Fruit fly (Drosophila melanogaster) whole organism, adult: ENCODE measurements around the gene CG6972.
A peak's percentile ranks its signal among the peaks of the same experiment; 100 is the strongest.

ENCODE experiments used
- CG11617 ChIP-seq: fragments of 200-800 bp; sonication (Bioruptor generic); optimal IDR thresholded peaks from 2 replicates; lab custom pipeline; 2017; ENCODE audit warnings: mild to moderate bottlenecking, missing biosample characterization, missing genetic modification reagents, missing genetic modification characterization
- CG12768 ChIP-seq: fragments of 200-800 bp; sonication (Bioruptor generic); optimal IDR thresholded peaks from 2 replicates; lab custom pipeline; 2017; ENCODE audit warnings: missing biosample characterization, missing genetic modification characterization, mild to moderate bottlenecking, moderate library complexity, missing genetic modification reagents
- CG14711 ChIP-seq: fragments of 200-800 bp; sonication (Bioruptor generic); optimal IDR thresholded peaks from 2 replicates; lab custom pipeline; 2018; ENCODE audit warnings: missing biosample characterization, mild to moderate bottlenecking, missing genetic modification characterization, moderate library complexity
- CG5204 ChIP-seq: fragments of 200-800 bp; sonication (Bioruptor generic); optimal IDR thresholded peaks from 2 replicates; lab custom pipeline; 2016; ENCODE audit warnings: missing biosample characterization, missing genetic modification characterization
- CG7045 ChIP-seq: fragments of 200-800 bp; sonication (Bioruptor generic); optimal IDR thresholded peaks from 2 replicates; lab custom pipeline; 2017; ENCODE audit warnings: missing biosample characterization, mild to moderate bottlenecking, missing genetic modification characterization
- Clk ChIP-seq: fragments of 200-800 bp; sonication (Bioruptor generic); optimal IDR thresholded peaks from 2 replicates; lab custom pipeline; 2017; ENCODE audit warnings: missing biosample characterization, missing genetic modification characterization
- Crg-1 ChIP-seq: fragments of 200-800 bp; sonication (Bioruptor generic); optimal IDR thresholded peaks from 2 replicates; lab custom pipeline; 2016; ENCODE audit warnings: missing biosample characterization, missing genetic modification characterization
- Mnt ChIP-seq: fragments of 200-800 bp; sonication (Bioruptor generic); optimal IDR thresholded peaks from 2 replicates; lab custom pipeline; 2016; ENCODE audit warnings: missing biosample characterization, mild to moderate bottlenecking, missing genetic modification characterization
- cnc ChIP-seq, 2 experiments: fragments of >200 bp; optimal IDR thresholded peaks; 2 replicates each; lab custom pipeline; 2017
- kay ChIP-seq: fragments of 200-800 bp; sonication (Bioruptor generic); peaks from one replicate; lab custom pipeline; 2016; ENCODE audit warnings: missing biosample characterization, missing genetic modification characterization, borderline replicate concordance
- ovo ChIP-seq: fragments of 200-800 bp; sonication (Bioruptor generic); optimal IDR thresholded peaks from 2 replicates; lab custom pipeline; 2016; ENCODE audit warnings: missing biosample characterization, missing genetic modification characterization
- toe ChIP-seq: fragments of 200-800 bp; sonication (Bioruptor generic); optimal IDR thresholded peaks from 2 replicates; lab custom pipeline; 2016; ENCODE audit warnings: missing biosample characterization, missing genetic modification characterization

- TF ChIP-seq CG12768 = peak; percentile 60
- TF ChIP-seq CG5204 (GFP tag; lab: Kevin White, UChicago) = no peak
- no peak for TF ChIP-seq ovo
- TF ChIP-seq kay (GFP tag; lab: Kevin White, UChicago) = peak; percentile 95
- TF ChIP-seq toe (GFP tag; lab: Kevin White, UChicago) = no peak
- no peak for TF ChIP-seq CG11617 (GFP tag; lab: Kevin White, UChicago)
- TF ChIP-seq CG7045 (GFP tag; lab: Kevin White, UChicago) = peak; percentile 41
- peak; percentile 0 for TF ChIP-seq Clk
- peak; percentile 14 for TF ChIP-seq Mnt (GFP tag; lab: Kevin White, UChicago)
- TF ChIP-seq Crg-1 = no peak
- no peak for TF ChIP-seq CG14711 (tag; lab: Kevin White, UChicago)
- peak; percentile 13 to 91 for TF ChIP-seq cnc (optimal IDR thresholded peaks at IDR 0.05; lab: Kevin White, UChicago)
Observed at dm6 chr3R:22684044-22684947, 17.5 kb upstream of the CG6972 start.
